Worm (Caenorhabditis elegans) whole organism, L2 larva: ENCODE data around the gene F43D2.7.
A peak's percentile ranks its signal among the peaks of the same experiment; 100 is the strongest.

Experiments
- C34F6.9 ChIP-seq: fragments of 150-350 bp; optimal IDR thresholded peaks from 2 replicates; lab custom pipeline; 2014; ENCODE audit warnings: missing biosample characterization, missing genetic modification characterization
- F13H6.1 ChIP-seq: sonication (generic microtip); optimal IDR thresholded peaks from 2 replicates; lab custom pipeline; 2016; ENCODE audit warnings: missing genetic modification characterization, missing compliant biosample characterization
- R02D3.7 ChIP-seq: fragments of 150-350 bp; optimal IDR thresholded peaks from 2 replicates; lab custom pipeline; 2014; ENCODE audit warnings: missing biosample characterization, missing genetic modification characterization
- Y55F3AM.14 ChIP-seq: fragments of 200-800 bp; sonication (Bioruptor generic); optimal IDR thresholded peaks from 2 replicates; lab custom pipeline; 2018; ENCODE audit warnings: mild to moderate bottlenecking, missing genetic modification characterization, missing compliant biosample characterization
- ama-1 ChIP-seq: fragments of 150-350 bp; optimal IDR thresholded peaks from 2 replicates; lab custom pipeline; 2018; ENCODE audit warnings: inconsistent platforms
- crh-2 ChIP-seq: sonication (generic microtip); optimal IDR thresholded peaks from 2 replicates; lab custom pipeline; 2017; ENCODE audit warnings: missing biosample characterization, missing genetic modification characterization
- dmd-4 ChIP-seq: sonication (generic microtip); optimal IDR thresholded peaks from 2 replicates; lab custom pipeline; 2017; ENCODE audit warnings: missing biosample characterization, missing genetic modification characterization
- egl-27 ChIP-seq: sonication (generic microtip); optimal IDR thresholded peaks from 3 replicates; lab custom pipeline; 2017; ENCODE audit warnings: missing biosample characterization, missing genetic modification reagents, missing genetic modification characterization
- elt-1 ChIP-seq: fragments of 150-350 bp; optimal IDR thresholded peaks from 2 replicates; lab custom pipeline; 2014; ENCODE audit warnings: missing biosample characterization, missing genetic modification characterization
- elt-3 ChIP-seq: sonication (generic microtip); optimal IDR thresholded peaks from 2 replicates; lab custom pipeline; 2017; ENCODE audit warnings: missing biosample characterization, missing genetic modification characterization
- fos-1 ChIP-seq: fragments of 150-350 bp; optimal IDR thresholded peaks from 2 replicates; lab custom pipeline; 2014; ENCODE audit warnings: missing biosample characterization, missing genetic modification characterization
- gmeb-1 ChIP-seq: fragments of 150-350 bp; optimal IDR thresholded peaks from 2 replicates; lab custom pipeline; 2014; ENCODE audit warnings: missing biosample characterization, missing genetic modification characterization
- mdl-1 ChIP-seq, 2 experiments: fragments of 150-350 bp in 1 of 2; sonication (generic microtip) in 1 of 2; optimal IDR thresholded peaks; 2 replicates each; lab custom pipeline; 2017; ENCODE audit warnings: missing biosample characterization in 2 of 2, missing genetic modification characterization in 2 of 2
- nhr-12 ChIP-seq: fragments of 150-350 bp; optimal IDR thresholded peaks from 2 replicates; lab custom pipeline; 2014; ENCODE audit warnings: missing biosample characterization, missing genetic modification characterization
- nhr-129 ChIP-seq: fragments of 150-350 bp; optimal IDR thresholded peaks from 2 replicates; lab custom pipeline; 2014; ENCODE audit warnings: missing biosample characterization, missing genetic modification characterization
- nhr-23 ChIP-seq: fragments of 150-350 bp; optimal IDR thresholded peaks from 2 replicates; lab custom pipeline; 2014; ENCODE audit warnings: missing biosample characterization, missing genetic modification reagents, missing genetic modification characterization
- nhr-25 ChIP-seq: fragments of 150-350 bp; sonication (generic microtip); optimal IDR thresholded peaks from 3 replicates; lab custom pipeline; 2014; ENCODE audit warnings: missing biosample characterization, missing genetic modification characterization
- nhr-6 ChIP-seq: fragments of 150-350 bp; optimal IDR thresholded peaks from 2 replicates; lab custom pipeline; 2014; ENCODE audit warnings: missing biosample characterization, missing genetic modification characterization
- sma-3 ChIP-seq: sonication (generic microtip); optimal IDR thresholded peaks from 2 replicates; lab custom pipeline; 2016; ENCODE audit warnings: missing genetic modification reagents, missing genetic modification characterization, missing compliant biosample characterization
- unc-55 ChIP-seq: fragments of 150-350 bp; sonication (generic microtip); optimal IDR thresholded peaks from 3 replicates; lab custom pipeline; 2014; ENCODE audit warnings: missing biosample characterization, missing genetic modification reagents, missing genetic modification characterization
- unc-62 ChIP-seq: fragments of 150-350 bp; optimal IDR thresholded peaks from 2 replicates; lab custom pipeline; 2014; ENCODE audit warnings: missing biosample characterization, missing genetic modification reagents, missing genetic modification characterization
- zag-1 ChIP-seq: fragments of 150-350 bp; optimal IDR thresholded peaks from 2 replicates; lab custom pipeline; 2014; ENCODE audit warnings: missing biosample characterization, missing genetic modification characterization

F43D2.7 gene

ce11 chrV:14597005-14597680, 42.8 kb downstream of the F43D2.7 start, which contains the start of gene pes-9:
TSS of gene pes-9 (minus strand) at chrV:14597034.
- TF ChIP-seq nhr-25 (tag; lab: Kevin White, UChicago) (no peak), fos-1 (tag; lab: Kevin White, UChicago) (peak; percentile 27), elt-3 (tag; lab: Kevin White, UChicago) (no peak), unc-55 (GFP tag; lab: Kevin White, UChicago) (no peak), nhr-12 (tag; lab: Kevin White, UChicago) (no peak), crh-2 (tag; lab: Kevin White, UChicago) (peak; percentile 29), Y55F3AM.14 (GFP tag; lab: Kevin White, UChicago) (no peak)

ce11 chrV:14595984-14596383, 44.0 kb downstream of the F43D2.7 start:
- TF ChIP-seq crh-2 (tag; lab: Kevin White, UChicago) (no peak), fos-1 (tag; lab: Kevin White, UChicago) (peak; percentile 53)

DNA sequence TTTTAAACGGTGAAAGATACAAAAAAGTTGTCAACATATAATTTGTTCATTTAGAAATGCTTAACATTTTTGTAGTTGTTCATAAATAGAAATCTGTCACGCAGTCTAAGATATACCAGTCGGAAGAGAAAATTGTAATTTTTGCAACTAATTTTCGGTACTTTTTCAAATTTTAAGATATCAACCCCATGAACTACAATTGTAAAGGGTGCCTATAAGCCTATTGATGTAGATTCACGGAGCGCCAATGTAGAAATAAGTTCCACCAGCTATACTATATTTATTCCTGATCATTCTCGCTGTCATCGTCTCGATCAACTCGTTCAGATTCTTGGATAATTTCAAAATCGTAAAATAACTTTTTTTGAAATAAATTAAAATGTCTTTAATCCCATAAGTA, 45.0 kb downstream of the F43D2.7 start:
- TF ChIP-seq nhr-25 (tag; lab: Kevin White, UChicago) (no peak), gmeb-1 (tag; lab: Kevin White, UChicago) (no peak), F13H6.1 (no peak), nhr-23 (no peak), fos-1 (tag; lab: Kevin White, UChicago) (no peak), dmd-4 (tag; lab: Kevin White, UChicago) (no peak), ama-1 (lab: Kevin White, UChicago) (no peak), nhr-12 (tag; lab: Kevin White, UChicago) (no peak), C34F6.9 (tag; lab: Kevin White, UChicago) (no peak)

ce11 chrV:14594103-14594502, 45.9 kb downstream of the F43D2.7 start:
- TF ChIP-seq dmd-4 (tag; lab: Kevin White, UChicago) (no peak), Y55F3AM.14 (GFP tag; lab: Kevin White, UChicago) (no peak), nhr-129 (tag; lab: Kevin White, UChicago) (no peak), nhr-23 (no peak), nhr-6 (no peak), zag-1 (tag; lab: Kevin White, UChicago) (no peak), egl-27 (no peak), unc-62 (no peak), sma-3 (GFP tag; lab: Kevin White, UChicago) (no peak), unc-55 (GFP tag; lab: Kevin White, UChicago) (no peak), mdl-1 (tag; optimal IDR thresholded peaks at IDR 0.05; lab: Kevin White, UChicago) (no peak), R02D3.7 (tag; lab: Kevin White, UChicago) (no peak), elt-1 (tag; lab: Kevin White, UChicago) (no peak), ama-1 (lab: Kevin White, UChicago) (no peak)
